Fruit fly (Drosophila melanogaster): Measurements from ENCODE around the gene Atg16.

Atg16 gene

DNA sequence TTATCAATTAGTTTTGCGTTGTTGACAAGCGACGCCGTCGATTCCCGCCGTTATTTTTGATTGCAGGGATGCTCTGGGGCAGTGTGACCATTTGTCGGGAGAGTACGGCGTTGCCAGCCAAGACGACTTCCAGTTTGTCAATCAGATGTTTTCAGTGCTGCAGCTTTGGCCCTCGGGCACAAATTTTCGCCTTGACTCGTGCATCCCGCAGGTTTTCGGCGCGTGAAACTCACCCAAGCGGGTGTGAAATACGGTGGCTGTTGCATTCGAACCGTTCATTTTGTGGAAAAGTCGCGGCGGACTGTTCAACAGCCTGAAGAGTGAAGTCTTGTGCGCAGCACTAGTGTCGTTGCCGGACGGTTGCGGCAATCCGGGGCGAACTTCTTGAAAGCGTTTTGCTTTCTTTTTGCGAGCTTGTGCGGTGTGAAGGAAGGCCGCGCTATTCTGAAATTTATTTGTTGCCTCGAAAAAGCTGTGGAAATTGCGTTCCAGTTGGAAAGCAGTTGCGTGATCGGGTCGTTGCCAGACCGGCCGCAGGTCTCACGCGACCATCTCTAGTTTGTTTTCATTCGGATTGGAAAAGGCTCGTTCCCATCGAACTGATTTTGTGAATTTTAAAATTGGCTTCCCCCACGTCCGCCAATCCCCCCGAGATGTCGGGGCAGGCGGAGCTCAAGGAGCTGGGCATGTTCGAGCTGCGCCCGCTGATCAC is 28.1 kb downstream of the Atg16 start, which contains the start of the genes ca and ncd:
ca (plus strand) TSS at position 130 of the 712 bp plus-strand sequence.
ncd (minus strand) TSS at position 446 of the 712 bp plus-strand sequence.
- TF ChIP-seq Ets21C (GFP tag; optimal IDR thresholded peaks at IDR 0.05) (no peak), net (GFP tag; optimal IDR thresholded peaks at IDR 0.05) (no peak), CG6854 (GFP tag; optimal IDR thresholded peaks at IDR 0.05) (no peak), CG8319 (GFP tag; optimal IDR thresholded peaks at IDR 0.05) (no peak), CG34406 (GFP tag; optimal IDR thresholded peaks at IDR 0.05) (no peak), eg (GFP tag; IDR thresholded peaks at IDR 0.05) (0 out of 3 replicates have a peak, but pooled peaks have one; percentile 14), svp (GFP tag) (no peak), CG3919 (GFP tag; optimal IDR thresholded peaks at IDR 0.05) (no peak), CG6163 (GFP tag; IDR thresholded peaks at IDR 0.05) (no peak), salr (GFP tag; optimal IDR thresholded peaks at IDR 0.05) (no peak), dac (GFP tag; optimal IDR thresholded peaks at IDR 0.05) (no peak), CG3032 (tag; optimal IDR thresholded peaks at IDR 0.05) (no peak), dsx (GFP tag; optimal IDR thresholded peaks at IDR 0.05; ENCODE audit: poor library complexity, severe bottlenecking) (no peak), CG31627 (GFP tag; optimal IDR thresholded peaks at IDR 0.05) (peak; percentile 15), Gug (GFP tag; IDR thresholded peaks at IDR 0.05) (no peak), CG32006 (GFP tag; optimal IDR thresholded peaks at IDR 0.05) (no peak), CG6792 (GFP tag; optimal IDR thresholded peaks at IDR 0.05) (no peak)

DNA sequence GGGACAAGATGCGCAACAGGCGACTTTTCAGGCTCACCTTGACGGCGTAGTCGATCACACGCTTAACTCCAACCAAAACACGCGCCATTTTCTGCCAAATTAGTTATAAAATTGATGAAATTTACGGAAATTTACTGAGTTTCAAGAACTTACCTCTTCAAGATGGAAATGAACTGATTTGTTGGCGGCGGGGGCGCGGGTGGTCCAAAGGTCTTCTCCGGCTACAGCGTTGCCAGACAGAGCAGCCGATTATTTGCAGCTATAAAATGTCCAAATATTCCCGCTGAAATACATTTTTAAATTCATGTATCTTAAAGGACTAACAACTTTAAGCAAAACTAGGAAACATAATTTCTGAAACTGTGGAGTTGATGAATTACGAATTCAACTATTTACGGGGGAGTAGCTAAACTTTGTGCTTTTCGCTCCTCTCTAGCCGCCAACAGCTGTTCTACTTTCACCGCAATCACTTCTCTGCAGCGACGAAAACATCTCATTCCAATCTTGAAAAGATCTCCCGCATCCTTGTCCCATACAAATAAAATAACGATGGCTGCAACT is 32.1 kb downstream of the Atg16 start, which contains the start of the genes Etfb and CG7789:
Etfb (minus strand) TSS at position 193 of the 561 bp plus-strand sequence.
CG7789 (plus strand) TSS at position 444 of the 561 bp plus-strand sequence.
- TF ChIP-seq ss (GFP tag; optimal IDR thresholded peaks at IDR 0.05) (peak; percentile 97 to 99), Hr39 (GFP tag; optimal IDR thresholded peaks at IDR 0.05) (peak; percentile 88), CG6276 (GFP tag; optimal IDR thresholded peaks at IDR 0.05) (peak; percentile 94), Hr4 (GFP tag; optimal IDR thresholded peaks at IDR 0.05) (no peak), Sox15 (GFP tag; optimal IDR thresholded peaks at IDR 0.05) (peak; percentile 82), CG8119 (GFP tag; IDR thresholded peaks at IDR 0.05) (peak; percentile 91), eg (GFP tag; IDR thresholded peaks at IDR 0.05) (peak; percentile 92), CG6808 (GFP tag; optimal IDR thresholded peaks at IDR 0.05) (peak; percentile 96), spab (GFP tag; optimal IDR thresholded peaks at IDR 0.05) (peak; percentile 94), CG3032 (tag; optimal IDR thresholded peaks at IDR 0.05) (peak; percentile 89), Ets96B (tag; optimal IDR thresholded peaks at IDR 0.05) (peak; percentile 73), fkh (GFP tag; optimal IDR thresholded peaks at IDR 0.05) (no peak), Eip93F (GFP tag; optimal IDR thresholded peaks at IDR 0.05) (no peak), cyc (GFP tag; optimal IDR thresholded peaks at IDR 0.05) (peak; percentile 76), svp (GFP tag) (no peak), CG1621 (tag; optimal IDR thresholded peaks at IDR 0.05) (peak; percentile 92), CG32006 (GFP tag; optimal IDR thresholded peaks at IDR 0.05) (peak; percentile 94), net (GFP tag; optimal IDR thresholded peaks at IDR 0.05) (peak; percentile 97), Blimp-1 (GFP tag; optimal IDR thresholded peaks at IDR 0.05) (peak; percentile 83), fd85E (GFP tag; optimal IDR thresholded peaks at IDR 0.05) (no peak), CG34406 (GFP tag; optimal IDR thresholded peaks at IDR 0.05) (peak; percentile 76), CG6163 (GFP tag; IDR thresholded peaks at IDR 0.05) (peak; percentile 91), CG8632 (GFP tag; optimal IDR thresholded peaks at IDR 0.05) (peak; percentile 75), OdsH (GFP tag; optimal IDR thresholded peaks at IDR 0.05) (no peak), Sox102F (GFP tag; optimal IDR thresholded peaks at IDR 0.05) (no peak), CG11762 (GFP tag; optimal IDR thresholded peaks at IDR 0.05; ENCODE audit: insufficient read depth) (peak; percentile 81), CG11294 (GFP tag; IDR thresholded peaks at IDR 0.05) (peak; percentile 76), fd59A (GFP tag; optimal IDR thresholded peaks at IDR 0.05) (peak; percentile 78), esn (GFP tag; optimal IDR thresholded peaks at IDR 0.05) (peak; percentile 89), achi (GFP tag; optimal IDR thresholded peaks at IDR 0.05) (no peak), Eip75B (GFP tag; optimal IDR thresholded peaks at IDR 0.05) (no peak), acj6 (GFP tag; optimal IDR thresholded peaks at IDR 0.05) (peak; percentile 82), CG6792 (GFP tag; optimal IDR thresholded peaks at IDR 0.05) (no peak), salr (GFP tag; optimal IDR thresholded peaks at IDR 0.05) (peak; percentile 91 to 96), CG6854 (GFP tag; optimal IDR thresholded peaks at IDR 0.05) (peak; percentile 91), Hr38 (GFP tag; optimal IDR thresholded peaks at IDR 0.05) (peak; percentile 89), CG8319 (GFP tag; optimal IDR thresholded peaks at IDR 0.05) (peak; percentile 89), CG11902 (GFP tag; optimal IDR thresholded peaks at IDR 0.05) (no peak), CG7368 (GFP tag; optimal IDR thresholded peaks at IDR 0.05) (peak; percentile 88), Eip78C (GFP tag) (peak; percentile 96)
